Worm (Caenorhabditis elegans): ENCODE data around the gene fbxa-59.

- TF ChIP-seq unc-62 (GFP tag; optimal IDR thresholded peaks at IDR 0.05) (no peak), ceh-82 (tag; optimal IDR thresholded peaks at IDR 0.05) (no peak), ceh-9 (tag; optimal IDR thresholded peaks at IDR 0.05) (no peak), nhr-77 (tag; optimal IDR thresholded peaks at IDR 0.05) (no peak), zag-1 (tag; optimal IDR thresholded peaks at IDR 0.05) (no peak), mdl-1 (tag; optimal IDR thresholded peaks at IDR 0.05) (no peak), lsy-12 (tag; optimal IDR thresholded peaks at IDR 0.05) (no peak), nhr-25 (tag; optimal IDR thresholded peaks at IDR 0.05) (no peak), elt-3 (tag; optimal IDR thresholded peaks at IDR 0.05) (no peak), sea-2 (GFP tag; optimal IDR thresholded peaks at IDR 0.05) (no peak), snpc-4 (tag; optimal IDR thresholded peaks at IDR 0.05) (no peak), fos-1 (tag; optimal IDR thresholded peaks at IDR 0.05) (no peak)
These were observed 35.6 kb upstream of the fbxa-59 start for ce11 chrIII:978889-979288.

Measured in whole organism, L3 larva.